Worm (Caenorhabditis elegans) whole organism, young adult: Measurements from ENCODE around the gene sid-3.

ENCODE experiments used
- B0336.3 ChIP-seq: fragments of 200-800 bp; sonication (Bioruptor generic); IDR thresholded peaks from 2 replicates; pipeline ENCODE4 v1.3.6; 2022; ENCODE audit warnings: missing genetic modification characterization, missing compliant biosample characterization
- C17E4.6 ChIP-seq: fragments of 200-800 bp; sonication (Bioruptor generic); IDR thresholded peaks from 2 replicates; pipeline ENCODE4 v1.3.6; 2022; ENCODE audit warnings: missing genetic modification reagents, missing genetic modification characterization, missing compliant biosample characterization
- F49E8.2 ChIP-seq: sonication (generic microtip); optimal IDR thresholded peaks from 3 replicates; lab custom pipeline; 2017; ENCODE audit warnings: missing genetic modification characterization, mild to moderate bottlenecking, missing compliant biosample characterization, antibody characterized with exemption, moderate library complexity; ENCODE audit not compliant: insufficient read depth
- K12H6.12 ChIP-seq: fragments of 200-800 bp; sonication (Bioruptor generic); optimal IDR thresholded peaks from 2 replicates; lab custom pipeline; 2018; ENCODE audit warnings: mild to moderate bottlenecking, missing genetic modification characterization, missing compliant biosample characterization
- T26A5.8 ChIP-seq: sonication (generic microtip); optimal IDR thresholded peaks from 2 replicates; lab custom pipeline; 2016; ENCODE audit warnings: missing genetic modification characterization, missing compliant biosample characterization
- ama-1 ChIP-seq, 3 experiments: fragments of 150-350 bp in 1 of 3; sonication (generic microtip) in 2 of 3; optimal IDR thresholded peaks; 2 replicates each; lab custom pipeline; 2014 to 2018; ENCODE audit warnings: missing biosample characterization in 2 of 3, missing genetic modification characterization in 2 of 3, missing genetic modification reagents in 2 of 3
- attf-5 ChIP-seq: fragments of 200-800 bp; sonication (Bioruptor generic); optimal IDR thresholded peaks from 2 replicates; lab custom pipeline; 2018; ENCODE audit warnings: mild to moderate bottlenecking, missing genetic modification characterization, missing compliant biosample characterization
- cebp-1 ChIP-seq, 2 experiments: fragments of 200-800 bp in 1 of 2; sonication (Bioruptor generic) in 1 of 2; sonication (generic microtip) in 1 of 2; IDR thresholded peaks in 1 of 2; optimal IDR thresholded peaks in 1 of 2; 2 replicates each; pipeline versions ENCODE4 v1.3.6 to Lab custom; 2017 to 2022; ENCODE audit warnings: missing compliant biosample characterization in 2 of 2, missing genetic modification characterization in 2 of 2, mild to moderate bottlenecking in 1 of 2, missing genetic modification reagents in 1 of 2, moderate library complexity in 1 of 2
- ceh-91 ChIP-seq: fragments of 200-800 bp; sonication (Bioruptor generic); IDR thresholded peaks from 2 replicates; pipeline ENCODE4 v1.3.6; 2022; ENCODE audit warnings: missing genetic modification reagents, missing genetic modification characterization, missing compliant biosample characterization
- die-1 ChIP-seq: sonication (generic microtip); optimal IDR thresholded peaks from 2 replicates; lab custom pipeline; 2016; ENCODE audit warnings: missing genotype, mild to moderate bottlenecking, missing genetic modification characterization, missing compliant biosample characterization
- dox-1 ChIP-seq: fragments of 200-800 bp; sonication (Bioruptor generic); IDR thresholded peaks from 2 replicates; pipeline ENCODE4 v1.3.6; 2022; ENCODE audit warnings: missing genetic modification reagents, missing genetic modification characterization, missing compliant biosample characterization
- efl-1 ChIP-seq: fragments of 150-350 bp; optimal IDR thresholded peaks from 2 replicates; lab custom pipeline; 2014; ENCODE audit warnings: missing biosample characterization, missing genetic modification reagents, missing genetic modification characterization
- ekl-4 ChIP-seq: fragments of 200-800 bp; sonication (Bioruptor generic); IDR thresholded peaks from 2 replicates; pipeline ENCODE4 v1.3.6; 2022; ENCODE audit warnings: missing genetic modification reagents, missing genetic modification characterization, missing compliant biosample characterization
- hlh-26 ChIP-seq: fragments of 200-800 bp; sonication (Bioruptor generic); conservative IDR thresholded peaks from 2 replicates; pipeline ENCODE4 v1.3.6; 2022; ENCODE audit warnings: missing genetic modification reagents, missing genetic modification characterization, missing compliant biosample characterization
- hsf-1 ChIP-seq: fragments of 200-800 bp; sonication (Bioruptor generic); IDR thresholded peaks from 2 replicates; pipeline ENCODE4 v1.3.6; 2022; ENCODE audit warnings: missing genetic modification reagents, missing genetic modification characterization, missing compliant biosample characterization
- lag-1 ChIP-seq: fragments of 200-800 bp; sonication (Bioruptor generic); IDR thresholded peaks from 2 replicates; pipeline ENCODE4 v1.3.6; 2022; ENCODE audit warnings: missing genetic modification reagents, missing genetic modification characterization, missing compliant biosample characterization
- let-607 ChIP-seq, 2 experiments: fragments of 200-800 bp in 1 of 2; sonication (Bioruptor generic) in 1 of 2; sonication (generic microtip) in 1 of 2; optimal IDR thresholded peaks; 2 replicates each; lab custom pipeline; 2016 to 2018; ENCODE audit warnings: mild to moderate bottlenecking in 2 of 2, missing compliant biosample characterization in 2 of 2, missing genetic modification characterization in 2 of 2, moderate library complexity in 2 of 2, missing genotype in 1 of 2
- lin-26 ChIP-seq: fragments of 200-800 bp; sonication (Bioruptor generic); IDR thresholded peaks from 2 replicates; pipeline ENCODE4 v1.3.6; 2022; ENCODE audit warnings: missing genetic modification reagents, missing genetic modification characterization, missing compliant biosample characterization
- lin-40 ChIP-seq: sonication (generic microtip); optimal IDR thresholded peaks from 2 replicates; lab custom pipeline; 2016; ENCODE audit warnings: missing genetic modification characterization, mild to moderate bottlenecking, missing compliant biosample characterization, missing genotype, missing genetic modification reagents
- lsl-1 ChIP-seq: fragments of 200-800 bp; sonication (Bioruptor generic); optimal IDR thresholded peaks from 2 replicates; lab custom pipeline; 2018; ENCODE audit warnings: mild to moderate bottlenecking, missing genetic modification characterization, moderate library complexity, missing compliant biosample characterization
- nfyb-1 ChIP-seq: fragments of 200-800 bp; sonication (Bioruptor generic); IDR thresholded peaks from 2 replicates; pipeline ENCODE4 v1.3.6; 2022; ENCODE audit warnings: missing genetic modification reagents, missing genetic modification characterization, missing compliant biosample characterization
- nhr-179 ChIP-seq: sonication (generic microtip); optimal IDR thresholded peaks from 2 replicates; lab custom pipeline; 2016; ENCODE audit warnings: mild to moderate bottlenecking, missing genetic modification characterization, missing compliant biosample characterization
- nhr-80 ChIP-seq: sonication (generic microtip); optimal IDR thresholded peaks from 2 replicates; lab custom pipeline; 2016; ENCODE audit warnings: missing genetic modification characterization, missing compliant biosample characterization
- rpc-1 ChIP-seq, 2 experiments: fragments of 150-350 bp in 1 of 2; sonication (generic microtip) in 1 of 2; optimal IDR thresholded peaks; 2 replicates each; lab custom pipeline; 2014 to 2018; ENCODE audit warnings: missing biosample characterization in 1 of 2, missing genetic modification characterization in 1 of 2, missing genetic modification reagents in 1 of 2, missing genotype in 1 of 2
- sdz-38 ChIP-seq: sonication (generic microtip); optimal IDR thresholded peaks from 2 replicates; lab custom pipeline; 2016; ENCODE audit warnings: missing genotype, missing genetic modification characterization, missing compliant biosample characterization
- sea-2 ChIP-seq: fragments of 200-800 bp; sonication (Bioruptor generic); IDR thresholded peaks from 2 replicates; pipeline ENCODE4 v1.3.6; 2022; ENCODE audit warnings: missing genetic modification characterization, missing compliant biosample characterization
- snpc-1.1 ChIP-seq: sonication (generic microtip); optimal IDR thresholded peaks from 2 replicates; lab custom pipeline; 2017; ENCODE audit warnings: missing genetic modification characterization, mild to moderate bottlenecking, missing compliant biosample characterization, antibody characterized with exemption, moderate library complexity, missing genotype, missing genetic modification reagents; ENCODE audit not compliant: insufficient read depth
- snpc-4 ChIP-seq, 5 experiments: fragments of 150-350 bp in 1 of 5; sonication (generic microtip) in 4 of 5; optimal IDR thresholded peaks; 2 replicates each; lab custom pipeline; 2014 to 2018; ENCODE audit warnings: missing genetic modification characterization in 5 of 5, missing biosample characterization in 3 of 5, antibody characterized with exemption in 2 of 5, mild to moderate bottlenecking in 2 of 5, missing compliant biosample characterization in 2 of 5, missing genotype in 2 of 5, moderate library complexity in 2 of 5, missing genetic modification reagents in 1 of 5
- unc-62 ChIP-seq: fragments of 150-350 bp; optimal IDR thresholded peaks from 2 replicates; lab custom pipeline; 2014; ENCODE audit warnings: missing biosample characterization, missing genetic modification reagents, missing genetic modification characterization
- zim-3 ChIP-seq: sonication (generic microtip); optimal IDR thresholded peaks from 2 replicates; lab custom pipeline; 2017; ENCODE audit warnings: mild to moderate bottlenecking, missing genetic modification characterization, moderate library complexity, missing compliant biosample characterization
- ztf-26 ChIP-seq: sonication (generic microtip); optimal IDR thresholded peaks from 2 replicates; lab custom pipeline; 2017; ENCODE audit warnings: missing genetic modification characterization, missing compliant biosample characterization
- ztf-28 ChIP-seq: fragments of 200-800 bp; sonication (Bioruptor generic); IDR thresholded peaks from 2 replicates; pipeline ENCODE4 v1.3.6; 2022; ENCODE audit warnings: missing genetic modification reagents, missing genetic modification characterization, missing compliant biosample characterization
- ztf-6 ChIP-seq: fragments of 200-800 bp; sonication (Bioruptor generic); IDR thresholded peaks from 2 replicates; pipeline ENCODE4 v1.3.6; 2022; ENCODE audit warnings: missing genetic modification reagents, missing genetic modification characterization, missing compliant biosample characterization

Gene sid-3

DNA sequence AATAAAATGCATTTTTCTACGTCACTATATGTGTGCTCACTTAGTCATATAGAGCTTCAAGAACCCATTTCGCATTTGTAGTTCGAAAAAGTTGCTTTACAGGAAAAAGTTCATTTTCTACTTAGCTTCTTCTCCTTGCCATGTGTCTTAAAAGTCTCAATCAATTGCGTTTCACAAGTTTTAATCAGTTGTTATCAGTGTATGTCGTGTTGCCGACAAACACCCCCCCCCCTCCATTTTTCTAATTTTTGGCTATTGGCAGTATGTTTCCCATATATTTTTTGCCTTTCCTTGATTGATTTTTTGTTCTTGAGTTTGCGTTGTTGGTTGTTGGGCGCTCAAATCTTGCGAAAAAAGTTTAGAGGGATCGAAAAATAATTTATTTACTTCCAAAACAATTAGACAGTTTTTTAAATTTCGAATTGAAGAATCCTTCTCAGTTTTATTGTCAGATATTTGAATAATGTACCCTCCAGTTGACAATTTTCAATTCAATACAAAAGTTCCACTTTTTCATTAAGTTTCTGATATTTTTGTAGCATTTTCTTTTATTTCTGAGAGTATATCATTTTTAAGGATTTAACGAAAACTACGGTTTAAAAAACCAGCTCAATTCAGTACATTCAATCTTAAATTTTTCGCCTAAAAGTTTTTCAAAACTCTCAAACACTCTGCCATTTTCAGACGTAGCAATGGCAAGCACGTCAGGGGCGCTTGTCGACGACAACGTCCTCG is at the start of gene sid-3:
sid-3 (plus strand) TSS at position 685 of the 735 bp plus-strand sequence.
- TF ChIP-seq ztf-6 = no peak
- TF ChIP-seq B0336.3 (GFP tag; lab: Robert Waterston, UW) = no peak
- TF ChIP-seq hlh-26 (GFP tag; lab: Robert Waterston, UW) = no peak
- TF ChIP-seq nhr-80 (tag; lab: Kevin White, UChicago) = peak; percentile 89
- TF ChIP-seq lin-40 (tag; lab: Kevin White, UChicago) = no peak
- TF ChIP-seq rpc-1 (optimal IDR thresholded peaks at IDR 0.05; lab: Kevin White, UChicago) = no peak
- TF ChIP-seq rpc-1 (tag; optimal IDR thresholded peaks at IDR 0.05; lab: Kevin White, UChicago) = no peak
- TF ChIP-seq cebp-1 (GFP tag; IDR thresholded peaks at IDR 0.05; lab: Robert Waterston, UW) = no peak
- peak; percentile 16 for TF ChIP-seq cebp-1 (tag; optimal IDR thresholded peaks at IDR 0.05; lab: Kevin White, UChicago)
- TF ChIP-seq lin-26 (GFP tag; lab: Robert Waterston, UW) = no peak
- TF ChIP-seq dox-1 (GFP tag; lab: Robert Waterston, UW) = peak; percentile 42; the same call in 1 of the 2 replicates
- TF ChIP-seq snpc-4 (GFP tag; optimal IDR thresholded peaks at IDR 0.05; lab: Kevin White, UChicago) = no peak
- TF ChIP-seq snpc-4 (tag; optimal IDR thresholded peaks at IDR 0.05; lab: Kevin White, UChicago) = peak in 1 of 4 experiments; percentile 3

DNA sequence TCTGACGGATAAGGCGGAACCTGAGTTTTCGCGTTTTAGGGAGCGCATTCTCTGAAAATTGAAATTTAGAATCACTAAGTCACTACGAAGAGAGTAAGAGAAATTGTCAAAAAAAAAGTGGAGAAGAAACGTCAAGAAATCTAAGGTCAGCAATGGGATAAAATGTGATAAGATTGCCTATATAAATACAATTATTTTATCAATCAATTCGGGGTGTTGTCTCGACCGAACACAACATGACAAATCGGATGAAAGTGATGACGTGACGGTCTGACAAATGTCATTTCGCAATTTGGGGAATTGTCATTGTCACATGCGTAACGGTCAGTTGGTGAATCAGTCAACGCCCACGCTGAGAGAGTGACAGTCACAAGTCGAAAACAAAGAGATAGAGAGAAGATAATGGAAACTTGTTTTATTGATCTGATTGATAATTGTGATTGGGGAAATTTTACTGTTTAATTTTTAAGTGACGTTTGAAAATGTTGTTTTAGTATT is 48.1 kb upstream of the sid-3 start, which contains the start of gene cnp-3:
cnp-3 (minus strand) TSS at position 51 of the 498 bp plus-strand sequence.
- no peak for TF ChIP-seq T26A5.8 (tag; lab: Kevin White, UChicago)
- 0 out of 2 replicates have a peak, but pooled peaks have one; percentile 39 for TF ChIP-seq lin-26 (GFP tag; lab: Robert Waterston, UW)
- TF ChIP-seq ekl-4 (GFP tag; lab: Robert Waterston, UW) = no peak
- TF ChIP-seq ztf-26 (tag; lab: Kevin White, UChicago) = peak; percentile 64
- peak; percentile 36 for TF ChIP-seq nhr-80 (tag; lab: Kevin White, UChicago)
- TF ChIP-seq nhr-179 (tag; lab: Kevin White, UChicago) = no peak
- no peak for TF ChIP-seq F49E8.2
- TF ChIP-seq cebp-1 (GFP tag; IDR thresholded peaks at IDR 0.05; lab: Robert Waterston, UW) = peak; percentile 60; the same call in 1 of the 2 replicates
- TF ChIP-seq cebp-1 (tag; optimal IDR thresholded peaks at IDR 0.05; lab: Kevin White, UChicago) = peak; percentile 85
- TF ChIP-seq lin-40 (tag; lab: Kevin White, UChicago) = peak; percentile 21
- no peak for TF ChIP-seq K12H6.12 (tag; lab: Kevin White, UChicago)

- TF ChIP-seq cebp-1 (GFP tag; IDR thresholded peaks at IDR 0.05; lab: Robert Waterston, UW) = no peak; the same call in 1 of the 2 replicates
- peak; percentile 70 for TF ChIP-seq cebp-1 (tag; optimal IDR thresholded peaks at IDR 0.05; lab: Kevin White, UChicago)
- TF ChIP-seq nfyb-1 (GFP tag; lab: Robert Waterston, UW) = no peak
- TF ChIP-seq lag-1 = no peak
- TF ChIP-seq die-1 (tag; lab: Kevin White, UChicago) = no peak
- TF ChIP-seq ceh-91 (GFP tag; lab: Robert Waterston, UW) = no peak
- TF ChIP-seq ama-1 (optimal IDR thresholded peaks at IDR 0.05; lab: Kevin White, UChicago) = no peak
- no peak for TF ChIP-seq ama-1 (GFP tag; optimal IDR thresholded peaks at IDR 0.05; lab: Kevin White, UChicago)
- peak; percentile 42 for TF ChIP-seq nhr-80 (tag; lab: Kevin White, UChicago)
- no peak for TF ChIP-seq lsl-1
- TF ChIP-seq snpc-1.1 = no peak
- no peak for TF ChIP-seq attf-5
- TF ChIP-seq hsf-1 = peak; percentile 72; the same call in 1 of the 2 replicates
- TF ChIP-seq ztf-28 (GFP tag; lab: Robert Waterston, UW) = no peak
- no peak for TF ChIP-seq C17E4.6 (GFP tag; lab: Robert Waterston, UW)
- TF ChIP-seq unc-62 (GFP tag; lab: Kevin White, UChicago) = no peak
- TF ChIP-seq sdz-38 (tag; lab: Kevin White, UChicago) = no peak
- no peak for TF ChIP-seq zim-3
- peak in 1 of 2 experiments; percentile 40 for TF ChIP-seq let-607 (tag; optimal IDR thresholded peaks at IDR 0.05; lab: Kevin White, UChicago)
- TF ChIP-seq sea-2 (GFP tag; lab: Robert Waterston, UW) = no peak
- TF ChIP-seq efl-1 = no peak
These were observed 46.9 kb upstream of the sid-3 start for ce11 chrX:17139204-17139780.
